Fruit fly (Drosophila melanogaster) whole organism, embryonic: ENCODE results near the gene CG32276.

Source experiments
- Awh ChIP-seq: fragments of 200-800 bp; sonication (Bioruptor generic); IDR thresholded peaks from 2 replicates; pipeline ENCODE4, ENCODE4 v1.3.6; 2022; ENCODE audit warnings: missing biosample characterization, missing genetic modification characterization
- CG10543 ChIP-seq: fragments of 200-800 bp; sonication (Bioruptor generic); optimal IDR thresholded peaks from 3 replicates; lab custom pipeline; 2017; ENCODE audit warnings: missing biosample characterization, mild to moderate bottlenecking, missing genetic modification characterization, moderate library complexity
- CG12744 ChIP-seq: fragments of 200-800 bp; sonication (Bioruptor generic); optimal IDR thresholded peaks from 2 replicates; lab custom pipeline; 2016; ENCODE audit warnings: missing biosample characterization, missing genetic modification characterization
- CG13287 ChIP-seq: fragments of 200-800 bp; sonication (Bioruptor generic); IDR thresholded peaks from 2 replicates; pipeline ENCODE4 v1.3.6; 2022; ENCODE audit warnings: missing biosample characterization, missing genetic modification characterization; ENCODE audit not compliant: partially characterized antibody
- CG13894 ChIP-seq: fragments of 200-800 bp; sonication (Bioruptor generic); optimal IDR thresholded peaks from 3 replicates; lab custom pipeline; 2018; ENCODE audit warnings: missing biosample characterization, mild to moderate bottlenecking, missing genetic modification characterization, moderate library complexity
- CG15601 ChIP-seq: fragments of 200-800 bp; sonication (Bioruptor generic); optimal IDR thresholded peaks from 3 replicates; lab custom pipeline; 2019; ENCODE audit warnings: missing biosample characterization, mild to moderate bottlenecking, missing genetic modification characterization, moderate library complexity
- CG18619 ChIP-seq: fragments of 200-800 bp; sonication (Bioruptor generic); optimal IDR thresholded peaks from 3 replicates; lab custom pipeline; 2017; ENCODE audit warnings: missing biosample characterization, mild to moderate bottlenecking, missing genetic modification characterization
- CG2120 ChIP-seq: fragments of 200-800 bp; sonication (Bioruptor generic); optimal IDR thresholded peaks from 3 replicates; lab custom pipeline; 2016; ENCODE audit warnings: missing biosample characterization, missing genetic modification characterization
- CG2712 ChIP-seq: fragments of 200-800 bp; optimal IDR thresholded peaks from 3 replicates; lab custom pipeline; 2019; ENCODE audit warnings: missing biosample characterization, mild to moderate bottlenecking, missing genetic modification characterization, moderate library complexity
- CG3065 ChIP-seq: fragments of 200-800 bp; sonication (Bioruptor generic); optimal IDR thresholded peaks from 2 replicates; lab custom pipeline; 2016; ENCODE audit warnings: missing biosample characterization, missing genetic modification characterization
- CG31224 ChIP-seq: fragments of 200-800 bp; sonication (Bioruptor generic); IDR thresholded peaks from 2 replicates; pipeline ENCODE4 v1.3.6; 2022; ENCODE audit warnings: missing biosample characterization, missing genetic modification characterization
- CG32772 ChIP-seq: fragments of 200-800 bp; sonication (Bioruptor generic); IDR thresholded peaks from 2 replicates; pipeline ENCODE4 v1.3.6; 2022; ENCODE audit warnings: missing biosample characterization, missing genetic modification characterization
- CG4282 ChIP-seq: fragments of 200-800 bp; sonication (Bioruptor generic); optimal IDR thresholded peaks from 2 replicates; lab custom pipeline; 2016; ENCODE audit warnings: missing biosample characterization, missing genetic modification characterization
- CG6175 ChIP-seq: fragments of 200-800 bp; sonication (Bioruptor generic); IDR thresholded peaks from 3 replicates; pipeline ENCODE4 v1.3.6; 2022; ENCODE audit warnings: missing biosample characterization, missing genetic modification characterization
- CG7372 ChIP-seq: fragments of 200-800 bp; sonication (Bioruptor generic); IDR thresholded peaks from 2 replicates; pipeline ENCODE4 v1.3.6; 2022; ENCODE audit warnings: missing biosample characterization, missing genetic modification characterization
- CG8281 ChIP-seq: fragments of 200-800 bp; sonication (Bioruptor generic); optimal IDR thresholded peaks from 2 replicates; lab custom pipeline; 2018; ENCODE audit warnings: missing biosample characterization, mild to moderate bottlenecking, missing genetic modification characterization, moderate library complexity
- CG9437 ChIP-seq: fragments of 200-800 bp; sonication (Bioruptor generic); optimal IDR thresholded peaks from 2 replicates; lab custom pipeline; 2018; ENCODE audit warnings: missing biosample characterization, mild to moderate bottlenecking, missing genetic modification characterization
- CG9876 ChIP-seq: fragments of 200-800 bp; sonication (Bioruptor generic); optimal IDR thresholded peaks from 2 replicates; lab custom pipeline; 2016; ENCODE audit warnings: missing biosample characterization, missing genetic modification characterization
- Chrac-16 ChIP-seq: fragments of 200-800 bp; sonication (Bioruptor generic); optimal IDR thresholded peaks from 3 replicates; lab custom pipeline; 2016; ENCODE audit warnings: missing biosample characterization, missing genetic modification characterization
- D ChIP-seq, 2 experiments: fragments of 200-800 bp in 1 of 2; fragments of >200 bp in 1 of 2; sonication (Bioruptor generic) in 1 of 2; optimal IDR thresholded peaks; 2 replicates in 1 of 2; 3 replicates in 1 of 2; lab custom pipeline; 2017; ENCODE audit warnings: mild to moderate bottlenecking in 1 of 2, missing biosample characterization in 1 of 2, missing genetic modification characterization in 1 of 2, missing genetic modification reagents in 1 of 2
- Drgx ChIP-seq: fragments of 200-800 bp; sonication (Bioruptor generic); IDR thresholded peaks from 2 replicates; pipeline ENCODE4 v1.3.6; 2022; ENCODE audit warnings: missing biosample characterization, missing genetic modification characterization
- Ets97D ChIP-seq: fragments of 200-800 bp; sonication (Bioruptor generic); optimal IDR thresholded peaks from 3 replicates; lab custom pipeline; 2016; ENCODE audit warnings: missing biosample characterization, missing genetic modification characterization
- GATAe ChIP-seq: fragments of 200-800 bp; sonication (Bioruptor generic); conservative IDR thresholded peaks from 2 replicates; pipeline ENCODE4 v1.3.6; 2022; ENCODE audit warnings: missing biosample characterization, missing genetic modification characterization
- HLHmδ ChIP-seq: fragments of 200-800 bp; sonication (Bioruptor generic); optimal IDR thresholded peaks from 2 replicates; lab custom pipeline; 2018; ENCODE audit warnings: missing biosample characterization, mild to moderate bottlenecking, missing genetic modification characterization, moderate library complexity
- Hr51 ChIP-seq, 2 experiments: fragments of 200-800 bp; sonication (Bioruptor generic); optimal IDR thresholded peaks; 2 replicates in 1 of 2; 3 replicates in 1 of 2; lab custom pipeline; 2016 to 2018; ENCODE audit warnings: missing biosample characterization in 2 of 2, missing genetic modification characterization in 2 of 2, mild to moderate bottlenecking in 1 of 2, moderate library complexity in 1 of 2
- Mrtf ChIP-seq: fragments of 200-800 bp; sonication (Bioruptor generic); IDR thresholded peaks from 3 replicates; pipeline ENCODE4 v1.3.6; 2022; ENCODE audit warnings: missing biosample characterization, missing genetic modification characterization
- Rfx ChIP-seq: fragments of 200-800 bp; sonication (Bioruptor generic); IDR thresholded peaks from 2 replicates; pipeline ENCODE4 v1.3.6; 2022; ENCODE audit warnings: missing biosample characterization, missing genetic modification characterization
- Spps ChIP-seq: fragments of 200-800 bp; sonication (Bioruptor generic); optimal IDR thresholded peaks from 2 replicates; lab custom pipeline; 2018; ENCODE audit warnings: missing biosample characterization, mild to moderate bottlenecking, missing genetic modification characterization
- ab ChIP-seq: fragments of 200-800 bp; sonication (Bioruptor generic); optimal IDR thresholded peaks from 2 replicates; lab custom pipeline; 2016; ENCODE audit warnings: missing biosample characterization, missing genetic modification characterization
- amos ChIP-seq: fragments of 200-800 bp; sonication (Bioruptor generic); IDR thresholded peaks from 2 replicates; pipeline ENCODE4 v1.3.6; 2022; ENCODE audit warnings: missing biosample characterization, missing genetic modification characterization; ENCODE audit not compliant: partially characterized antibody
- br ChIP-seq: fragments of >200 bp; optimal IDR thresholded peaks from 2 replicates; lab custom pipeline; 2017
- chif ChIP-seq, 2 experiments: fragments of 200-800 bp; sonication (Bioruptor generic); optimal IDR thresholded peaks; 3 replicates each; lab custom pipeline; 2016; ENCODE audit warnings: missing biosample characterization in 2 of 2, missing genetic modification characterization in 2 of 2
- chinmo ChIP-seq: fragments of 200-800 bp; sonication (Bioruptor generic); IDR thresholded peaks from 4 replicates; pipeline ENCODE4 v1.3.6; 2022; ENCODE audit warnings: missing biosample characterization, missing genetic modification characterization; ENCODE audit not compliant: partially characterized antibody
- dan ChIP-seq: fragments of 200-800 bp; sonication (Bioruptor generic); IDR thresholded peaks from 2 replicates; pipeline ENCODE4 v1.3.6; 2022; ENCODE audit warnings: missing biosample characterization, missing genetic modification characterization
- emc ChIP-seq: fragments of 200-800 bp; sonication (Bioruptor generic); optimal IDR thresholded peaks from 2 replicates; lab custom pipeline; 2016; ENCODE audit warnings: missing biosample characterization, missing genetic modification characterization
- ems ChIP-seq: fragments of 200-800 bp; sonication (Bioruptor generic); optimal IDR thresholded peaks from 3 replicates; lab custom pipeline; 2016; ENCODE audit warnings: missing biosample characterization, missing genetic modification characterization
- esg ChIP-seq: fragments of 200-800 bp; sonication (Bioruptor generic); conservative IDR thresholded peaks from 2 replicates; pipeline ENCODE4 v1.3.6; 2022; ENCODE audit warnings: missing biosample characterization, missing genetic modification characterization
- gt ChIP-seq: fragments of 200-800 bp; sonication (Bioruptor generic); IDR thresholded peaks from 2 replicates; pipeline ENCODE4 v1.3.6; 2022; ENCODE audit warnings: missing biosample characterization, missing genetic modification characterization
- insv ChIP-seq, 2 experiments: fragments of 200-800 bp; sonication (Bioruptor generic); optimal IDR thresholded peaks; 3 replicates each; lab custom pipeline; 2016 to 2018; ENCODE audit warnings: missing biosample characterization in 2 of 2, missing genetic modification characterization in 2 of 2
- jing ChIP-seq: fragments of 200-800 bp; sonication (Bioruptor generic); optimal IDR thresholded peaks from 2 replicates; lab custom pipeline; 2018; ENCODE audit warnings: missing biosample characterization, mild to moderate bottlenecking, missing genetic modification characterization
- klu ChIP-seq: fragments of 200-800 bp; sonication (Bioruptor generic); IDR thresholded peaks from 2 replicates; pipeline ENCODE4 v1.3.6; 2022; ENCODE audit warnings: missing biosample characterization, missing genetic modification characterization
- knrl ChIP-seq: fragments of 200-800 bp; sonication (Bioruptor generic); IDR thresholded peaks from 3 replicates; pipeline ENCODE4 v1.3.6; 2022; ENCODE audit warnings: missing biosample characterization, missing genetic modification characterization; ENCODE audit not compliant: partially characterized antibody
- mirr ChIP-seq: fragments of 200-800 bp; sonication (Bioruptor generic); optimal IDR thresholded peaks from 3 replicates; lab custom pipeline; 2018; ENCODE audit warnings: missing biosample characterization, mild to moderate bottlenecking, missing genetic modification characterization
- pita ChIP-seq: fragments of 200-800 bp; sonication (Bioruptor generic); optimal IDR thresholded peaks from 2 replicates; lab custom pipeline; 2017; ENCODE audit warnings: missing biosample characterization, mild to moderate bottlenecking, missing genetic modification characterization
- prd ChIP-seq, 3 experiments: fragments of >200 bp in 2 of 3; fragments of 200-800 bp in 1 of 3; sonication (Bioruptor generic) in 1 of 3; optimal IDR thresholded peaks in 2 of 3; IDR thresholded peaks in 1 of 3; 2 replicates in 2 of 3; 3 replicates in 1 of 3; pipeline versions ENCODE4 v1.3.6 to Lab custom; 2017 to 2022; ENCODE audit warnings: missing biosample characterization in 1 of 3, missing genetic modification characterization in 1 of 3
- rib ChIP-seq: fragments of 200-800 bp; sonication (Bioruptor generic); IDR thresholded peaks from 2 replicates; pipeline ENCODE4 v1.3.6; 2022; ENCODE audit warnings: missing biosample characterization, missing genetic modification characterization
- sc ChIP-seq, 3 experiments: fragments of >200 bp in 2 of 3; fragments of 200-800 bp in 1 of 3; sonication (Bioruptor generic) in 1 of 3; optimal IDR thresholded peaks; 2 replicates in 2 of 3; 3 replicates in 1 of 3; lab custom pipeline; 2017; ENCODE audit warnings: mild to moderate bottlenecking in 1 of 3, missing biosample characterization in 1 of 3, missing genetic modification characterization in 1 of 3, missing genetic modification reagents in 1 of 3
- slp2 ChIP-seq: fragments of 200-800 bp; sonication (Bioruptor generic); optimal IDR thresholded peaks from 2 replicates; lab custom pipeline; 2016; ENCODE audit warnings: missing biosample characterization, missing genetic modification characterization
- wor ChIP-seq: fragments of 200-800 bp; sonication (Bioruptor generic); IDR thresholded peaks from 2 replicates; pipeline ENCODE4 v1.3.6; 2022; ENCODE audit warnings: missing biosample characterization, missing genetic modification characterization

CG32276 gene

dm6 chr3L:3192912-3193311 lies 5.9 kb downstream of the CG32276 start, which contains the start of gene Hsp83 (continued):
- TF ChIP-seq sc (optimal IDR thresholded peaks at IDR 0.05; lab: Kevin White, UChicago) (no peak), sc (GFP tag; optimal IDR thresholded peaks at IDR 0.05; lab: Kevin White, UChicago) (peak; percentile 88), CG31224 (GFP tag; lab: Robert Waterston, UW) (peak; percentile 74), CG9437 (peak; percentile 91), HLHmδ (peak; percentile 100), CG15601 (peak; percentile 93), Spps (tag; lab: Kevin White, UChicago) (peak; percentile 80), CG3065 (GFP tag; lab: Kevin White, UChicago) (peak; percentile 94), slp2 (GFP tag; lab: Kevin White, UChicago) (peak; percentile 91), esg (GFP tag; lab: Robert Waterston, UW) (peak; percentile 63), CG18619 (GFP tag; lab: Kevin White, UChicago) (peak; percentile 98), ems (GFP tag; lab: Kevin White, UChicago) (peak; percentile 92), jing (GFP tag; lab: Kevin White, UChicago) (peak; percentile 79), CG4282 (GFP tag; lab: Kevin White, UChicago) (peak; percentile 85), knrl (GFP tag; lab: Robert Waterston, UW) (no peak), chinmo (peak; percentile 84; the same call in 3 of the 4 replicates), CG2120 (GFP tag; lab: Kevin White, UChicago) (peak; percentile 86), klu (GFP tag; lab: Robert Waterston, UW) (peak; percentile 63; the same call in 1 of the 2 replicates), CG7372 (GFP tag; lab: Robert Waterston, UW) (peak; percentile 85), amos (GFP tag; lab: Robert Waterston, UW) (peak; percentile 3; the same call in 1 of the 2 replicates), Mrtf (GFP tag; lab: Robert Waterston, UW) (peak; percentile 78; the same call in 2 of the 3 replicates), CG6175 (peak; percentile 90), dan (GFP tag; lab: Robert Waterston, UW) (no peak), pita (GFP tag; lab: Kevin White, UChicago) (peak; percentile 6), CG13287 (GFP tag; lab: Robert Waterston, UW) (no peak), rib (GFP tag; lab: Robert Waterston, UW) (peak; percentile 83), CG2712 (tag; lab: Kevin White, UChicago) (peak; percentile 87), insv (GFP tag; optimal IDR thresholded peaks at IDR 0.05; lab: Kevin White, UChicago) (peak in 1 of 2 experiments; percentile 89), CG8281 (tag; lab: Kevin White, UChicago) (peak; percentile 74), Ets97D (GFP tag; lab: Kevin White, UChicago) (peak; percentile 100), ab (peak; percentile 3), br (no peak), D (optimal IDR thresholded peaks at IDR 0.05; lab: Kevin White, UChicago) (no peak), D (GFP tag; optimal IDR thresholded peaks at IDR 0.05; lab: Kevin White, UChicago) (peak; percentile 95), CG32772 (GFP tag; lab: Robert Waterston, UW) (peak; percentile 84), prd (optimal IDR thresholded peaks at IDR 0.05; lab: Kevin White, UChicago) (no peak), prd (GFP tag; IDR thresholded peaks at IDR 0.05; lab: Robert Waterston, UW) (peak; percentile 71), emc (GFP tag; lab: Kevin White, UChicago) (peak; percentile 90), CG12744 (peak; percentile 94), CG10543 (GFP tag; lab: Kevin White, UChicago) (peak; percentile 100), Rfx (GFP tag; lab: Robert Waterston, UW) (peak; percentile 97), CG9876 (GFP tag; lab: Kevin White, UChicago) (peak; percentile 89), GATAe (GFP tag; lab: Robert Waterston, UW) (no peak; the same call in 1 of the 2 replicates), wor (GFP tag; lab: Robert Waterston, UW) (peak; percentile 41; the same call in 1 of the 2 replicates), Drgx (peak; percentile 87), Awh (peak; percentile 92), CG13894 (peak; percentile 97), mirr (peak; percentile 100), Chrac-16 (peak; percentile 79), Hr51 (GFP tag; optimal IDR thresholded peaks at IDR 0.05; lab: Kevin White, UChicago) (peak; percentile 90 to 96), chif (GFP tag; optimal IDR thresholded peaks at IDR 0.05; lab: Kevin White, UChicago) (peak; percentile 81 to 91), gt (peak; percentile 58; the same call in 1 of the 2 replicates)
